Worm (Caenorhabditis elegans): ENCODE measurements around the gene col-2.

- no peak for TF ChIP-seq ama-1 (optimal IDR thresholded peaks at IDR 0.05)
- TF ChIP-seq ets-7 (tag; optimal IDR thresholded peaks at IDR 0.05) = no peak
- no peak for TF ChIP-seq aly-1 (tag; optimal IDR thresholded peaks at IDR 0.05)
These were observed 29.9 kb upstream of the col-2 start, which contains the start of gene C04G2.10 for ce11 chrIV:10115142-10115541.
